Worm (Caenorhabditis elegans): Measurements from ENCODE around the gene dhc-4.
A peak's percentile ranks its signal among the peaks of the same experiment; 100 is the strongest.

Gene dhc-4

DNA sequence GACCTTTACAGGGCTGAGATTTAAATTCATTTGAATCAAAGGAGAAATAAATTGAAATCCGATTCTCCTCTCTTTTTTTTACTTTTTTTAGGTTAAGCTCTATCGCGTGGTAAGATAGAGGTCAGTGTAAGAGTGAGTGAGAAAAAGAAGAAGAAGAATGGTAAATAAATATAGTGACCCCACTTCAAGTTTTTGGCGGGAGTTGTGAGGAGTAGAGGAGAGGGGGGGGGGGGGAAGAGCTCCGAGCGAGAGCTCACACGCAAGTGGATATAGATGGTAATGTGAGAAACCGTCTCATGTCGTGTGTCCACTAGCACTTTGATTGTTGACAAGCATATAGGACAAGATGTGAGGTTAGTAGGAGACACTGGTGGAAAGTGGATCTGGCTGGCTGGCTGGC, 2.7 kb upstream of the dhc-4 start, which contains the start of gene W05B2.2:
Gene W05B2.2 (minus strand): TSS at position 101 of the 400 bp plus-strand sequence.
- TF ChIP-seq F13H6.1 (tag; optimal IDR thresholded peaks at IDR 0.05) (no peak), unc-55 (GFP tag; optimal IDR thresholded peaks at IDR 0.05) (no peak), ceh-82 (tag; optimal IDR thresholded peaks at IDR 0.05) (no peak), ztf-4 (tag; optimal IDR thresholded peaks at IDR 0.05) (no peak), unc-62 (GFP tag; optimal IDR thresholded peaks at IDR 0.05) (no peak), gmeb-1 (tag; optimal IDR thresholded peaks at IDR 0.05) (no peak), lsy-2 (tag; optimal IDR thresholded peaks at IDR 0.05) (no peak), nhr-237 (tag; optimal IDR thresholded peaks at IDR 0.05) (no peak), nhr-10 (tag; optimal IDR thresholded peaks at IDR 0.05) (no peak), ZK546.5 (tag; optimal IDR thresholded peaks at IDR 0.05) (no peak), lin-13 (GFP tag; optimal IDR thresholded peaks at IDR 0.05) (no peak), nhr-12 (tag; optimal IDR thresholded peaks at IDR 0.05) (no peak), blmp-1 (tag; optimal IDR thresholded peaks at IDR 0.05; ENCODE audit: insufficient read depth) (no peak), snpc-4 (tag; optimal IDR thresholded peaks at IDR 0.05) (no peak), unc-39 (tag; optimal IDR thresholded peaks at IDR 0.05) (no peak)

DNA sequence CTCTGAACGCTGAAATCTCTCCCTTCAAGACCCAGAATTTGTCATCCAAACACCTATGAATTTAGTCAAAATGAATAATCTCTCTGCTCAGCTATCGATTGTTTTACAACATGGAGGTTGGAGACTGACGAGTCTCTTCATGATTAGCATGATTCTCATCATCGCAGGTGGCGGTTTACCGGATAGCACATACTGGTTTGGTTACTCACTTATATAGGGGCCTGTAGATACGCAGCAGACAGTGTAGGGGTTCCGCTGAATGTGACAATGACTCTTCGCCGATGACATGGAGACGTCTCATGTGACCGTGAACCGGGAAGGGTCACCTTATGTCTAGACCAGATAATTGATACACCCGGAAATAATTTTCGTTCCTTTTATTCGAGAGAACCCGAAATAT, 6.8 kb downstream of the dhc-4 start:
- TF ChIP-seq nhr-77 (tag; optimal IDR thresholded peaks at IDR 0.05): no peak
- TF ChIP-seq mab-5 (tag; optimal IDR thresholded peaks at IDR 0.05): no peak
- TF ChIP-seq unc-62 (GFP tag; optimal IDR thresholded peaks at IDR 0.05): no peak
- TF ChIP-seq nhr-25 (tag; optimal IDR thresholded peaks at IDR 0.05): no peak
- no peak for TF ChIP-seq fos-1 (tag; optimal IDR thresholded peaks at IDR 0.05)
- no peak for TF ChIP-seq alr-1 (tag; optimal IDR thresholded peaks at IDR 0.05)
- TF ChIP-seq aly-2 (tag; optimal IDR thresholded peaks at IDR 0.05): no peak
- TF ChIP-seq lsy-2 (tag; optimal IDR thresholded peaks at IDR 0.05): no peak
- no peak for TF ChIP-seq ZK546.5 (tag; optimal IDR thresholded peaks at IDR 0.05)
- TF ChIP-seq lin-13 (GFP tag; optimal IDR thresholded peaks at IDR 0.05): no peak
- TF ChIP-seq unc-39 (tag; optimal IDR thresholded peaks at IDR 0.05): no peak

DNA sequence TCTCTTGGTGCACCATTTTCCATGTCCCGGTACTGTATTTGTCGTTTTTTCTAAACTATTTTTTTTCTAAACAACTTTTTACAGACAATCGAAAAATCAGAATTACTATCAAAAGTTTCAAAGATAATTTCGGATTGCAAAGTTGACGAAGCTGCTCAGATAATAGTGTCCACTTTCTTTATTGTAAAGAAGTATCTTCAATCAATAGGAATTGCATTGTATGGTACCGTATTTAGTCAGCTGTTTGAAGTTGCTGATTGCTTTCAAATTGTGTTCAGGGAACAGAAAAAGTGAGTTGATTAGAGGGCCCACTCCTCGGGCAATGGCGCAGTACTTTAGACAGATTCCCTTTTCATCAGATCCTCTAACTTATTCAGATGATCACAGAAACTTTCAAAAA, 11.8 kb downstream of the dhc-4 start:
- TF ChIP-seq nhr-25 (tag; optimal IDR thresholded peaks at IDR 0.05) (no peak), mdl-1 (tag; optimal IDR thresholded peaks at IDR 0.05) (no peak), sma-3 (GFP tag; optimal IDR thresholded peaks at IDR 0.05) (no peak), crh-2 (tag; optimal IDR thresholded peaks at IDR 0.05) (no peak), lin-39 (tag; optimal IDR thresholded peaks at IDR 0.05) (no peak), mbf-1 (tag; optimal IDR thresholded peaks at IDR 0.05) (no peak), gmeb-1 (tag; optimal IDR thresholded peaks at IDR 0.05) (no peak), nhr-21 (tag; optimal IDR thresholded peaks at IDR 0.05) (no peak)

DNA sequence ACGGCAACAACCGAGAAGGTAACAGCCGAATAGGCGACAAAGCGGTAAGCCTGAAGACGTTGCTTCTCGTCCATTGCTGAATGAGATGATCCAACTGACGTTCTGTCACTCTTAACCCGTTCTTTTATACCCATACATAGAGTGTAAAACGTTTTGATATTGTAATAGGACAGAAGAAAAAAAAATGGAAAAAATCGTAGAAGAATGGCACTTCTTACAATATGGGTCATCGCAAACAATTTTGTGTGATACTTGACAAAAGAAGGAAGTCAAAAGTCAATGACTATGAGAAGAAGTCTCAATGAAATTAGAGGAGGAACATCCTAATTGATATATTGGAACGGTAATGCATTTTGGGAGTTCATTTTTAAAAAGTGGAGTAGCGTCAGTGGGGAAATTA, 13.4 kb downstream of the dhc-4 start, which contains the start of gene col-92:
Gene col-92 (minus strand): TSS at position 101 of the 400 bp plus-strand sequence.
- no peak for TF ChIP-seq C34F6.9 (tag; optimal IDR thresholded peaks at IDR 0.05)
- TF ChIP-seq nhr-129 (tag; optimal IDR thresholded peaks at IDR 0.05): no peak
- no peak for TF ChIP-seq sma-9 (GFP tag; optimal IDR thresholded peaks at IDR 0.05)
- TF ChIP-seq sma-9 (tag; optimal IDR thresholded peaks at IDR 0.05): no peak
- TF ChIP-seq peb-1 (tag; optimal IDR thresholded peaks at IDR 0.05): no peak
- TF ChIP-seq lsy-2 (tag; optimal IDR thresholded peaks at IDR 0.05): no peak
- TF ChIP-seq sem-4 (tag; optimal IDR thresholded peaks at IDR 0.05): no peak
- no peak for TF ChIP-seq crh-2 (tag; optimal IDR thresholded peaks at IDR 0.05)
- TF ChIP-seq F13H6.1 (tag; optimal IDR thresholded peaks at IDR 0.05): no peak
- TF ChIP-seq nhr-6 (tag; optimal IDR thresholded peaks at IDR 0.05): no peak
- no peak for TF ChIP-seq ceh-16 (tag; optimal IDR thresholded peaks at IDR 0.05)
- TF ChIP-seq ceh-82 (tag; optimal IDR thresholded peaks at IDR 0.05): no peak
- TF ChIP-seq R02D3.7 (tag; optimal IDR thresholded peaks at IDR 0.05): no peak
- no peak for TF ChIP-seq lin-13 (GFP tag; optimal IDR thresholded peaks at IDR 0.05)
- TF ChIP-seq unc-39 (tag; optimal IDR thresholded peaks at IDR 0.05): no peak

DNA sequence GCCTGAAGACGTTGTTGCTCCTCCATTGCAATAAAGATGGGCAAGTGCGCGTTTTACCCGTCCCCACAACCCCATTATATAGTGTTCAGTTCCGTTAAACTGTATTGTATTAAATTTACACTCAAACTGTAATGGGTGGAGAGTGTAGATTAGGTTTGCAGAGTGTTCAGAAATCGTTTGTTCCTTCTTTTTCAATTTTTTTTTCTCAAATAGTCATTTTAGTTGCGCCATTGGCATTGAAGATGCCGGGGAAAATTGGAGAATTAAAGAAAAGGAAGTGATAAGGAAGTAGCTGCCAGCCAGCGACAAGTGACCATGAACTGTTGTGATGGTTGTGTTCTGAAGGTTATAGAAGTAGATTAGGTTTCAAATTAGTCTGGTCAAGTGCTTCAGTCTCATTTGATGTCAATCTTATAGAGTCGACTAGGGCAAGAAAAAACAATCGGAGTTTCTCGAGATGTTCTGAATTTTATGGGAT, 15.9 kb downstream of the dhc-4 start, which contains the start of gene col-93:
Gene col-93 (minus strand): TSS at position 51 of the 478 bp plus-strand sequence.
- TF ChIP-seq skn-1 (tag; optimal IDR thresholded peaks at IDR 0.05): no peak
- TF ChIP-seq nhr-25 (tag; optimal IDR thresholded peaks at IDR 0.05): peak; percentile 21
- TF ChIP-seq peb-1 (tag; optimal IDR thresholded peaks at IDR 0.05): no peak
- TF ChIP-seq blmp-1 (tag; optimal IDR thresholded peaks at IDR 0.05; ENCODE audit: insufficient read depth): peak; percentile 24
- no peak for TF ChIP-seq snpc-4 (tag; optimal IDR thresholded peaks at IDR 0.05)
